Worm (Caenorhabditis elegans) whole organism, early embryonic: ENCODE data around the gene ins-34.
A peak's percentile ranks its signal among the peaks of the same experiment; 100 is the strongest.

Source experiments
- B0310.2 ChIP-seq: sonication (generic microtip); optimal IDR thresholded peaks from 2 replicates; lab custom pipeline; 2016; ENCODE audit warnings: mild to moderate bottlenecking, missing genetic modification characterization, missing compliant biosample characterization
- F13C5.2 ChIP-seq: sonication (generic microtip); optimal IDR thresholded peaks from 2 replicates; lab custom pipeline; 2017; ENCODE audit warnings: mild to moderate bottlenecking, missing genetic modification characterization, inconsistent platforms, missing compliant biosample characterization
- aly-1 ChIP-seq: sonication (generic microtip); optimal IDR thresholded peaks from 2 replicates; lab custom pipeline; 2016; ENCODE audit warnings: missing genetic modification characterization, missing compliant biosample characterization
- ama-1 ChIP-seq: fragments of 150-350 bp; optimal IDR thresholded peaks from 2 replicates; lab custom pipeline; 2014
- ceh-13 ChIP-seq: fragments of 200-800 bp; sonication (Bioruptor generic); optimal IDR thresholded peaks from 2 replicates; lab custom pipeline; 2018; ENCODE audit warnings: mild to moderate bottlenecking, missing genetic modification characterization, missing compliant biosample characterization
- ceh-36 ChIP-seq: sonication (generic microtip); optimal IDR thresholded peaks from 2 replicates; lab custom pipeline; 2016; ENCODE audit warnings: missing genetic modification characterization, inconsistent platforms, missing compliant biosample characterization
- ets-7 ChIP-seq: sonication (generic microtip); optimal IDR thresholded peaks from 2 replicates; lab custom pipeline; 2016; ENCODE audit warnings: missing genotype, missing genetic modification characterization, missing compliant biosample characterization
- flt-1 ChIP-seq: fragments of 200-800 bp; sonication (Bioruptor generic); IDR thresholded peaks from 2 replicates; pipeline ENCODE4 v1.3.6; 2022; ENCODE audit warnings: missing genetic modification characterization, missing compliant biosample characterization
- hmbx-1 ChIP-seq: sonication (generic microtip); optimal IDR thresholded peaks from 2 replicates; lab custom pipeline; 2016; ENCODE audit warnings: mild to moderate bottlenecking, missing genetic modification characterization, missing compliant biosample characterization
- hmg-4 ChIP-seq: fragments of 200-800 bp; sonication (Bioruptor generic); optimal IDR thresholded peaks from 2 replicates; lab custom pipeline; 2018; ENCODE audit warnings: mild to moderate bottlenecking, missing genetic modification characterization, missing compliant biosample characterization
- hnd-1 ChIP-seq: sonication (generic microtip); optimal IDR thresholded peaks from 2 replicates; lab custom pipeline; 2016; ENCODE audit warnings: missing genetic modification characterization, missing compliant biosample characterization
- pes-1 ChIP-seq: fragments of 200-800 bp; sonication (Bioruptor generic); IDR thresholded peaks from 2 replicates; pipeline ENCODE4 v1.3.6; 2022; ENCODE audit warnings: missing genetic modification reagents, missing genetic modification characterization, missing compliant biosample characterization
- scrt-1 ChIP-seq: fragments of 200-800 bp; sonication (Bioruptor generic); IDR thresholded peaks from 2 replicates; pipeline ENCODE4 v1.3.6; 2022; ENCODE audit warnings: missing genetic modification characterization, missing compliant biosample characterization
- sea-1 ChIP-seq: fragments of 200-800 bp; sonication (Bioruptor generic); conservative IDR thresholded peaks from 2 replicates; pipeline ENCODE4 v1.3.6; 2022; ENCODE audit warnings: missing genetic modification characterization, missing compliant biosample characterization
- tbx-11 ChIP-seq: fragments of 200-800 bp; sonication (Bioruptor generic); IDR thresholded peaks from 2 replicates; pipeline ENCODE4 v1.3.6; 2022; ENCODE audit warnings: missing genetic modification characterization, missing compliant biosample characterization
- tbx-37 ChIP-seq: fragments of 200-800 bp; sonication (Bioruptor generic); conservative IDR thresholded peaks from 2 replicates; pipeline ENCODE4 v1.3.6; 2022; ENCODE audit warnings: missing genetic modification reagents, missing genetic modification characterization, missing compliant biosample characterization
- tra-4 ChIP-seq: sonication (generic microtip); optimal IDR thresholded peaks from 2 replicates; lab custom pipeline; 2017; ENCODE audit warnings: missing genetic modification characterization, missing compliant biosample characterization

Gene ins-34

ce11 chrIV:14114357-14114756 lies 8.0 kb downstream of the ins-34 start:
- no peak for TF ChIP-seq hmg-4 (GFP tag; lab: Kevin White, UChicago)
- no peak for TF ChIP-seq tbx-37 (GFP tag; lab: Robert Waterston, UW)
- no peak for TF ChIP-seq aly-1 (tag; lab: Kevin White, UChicago)
- TF ChIP-seq pes-1: no peak
- no peak for TF ChIP-seq ceh-36 (tag; lab: Kevin White, UChicago)
- TF ChIP-seq tra-4: no peak
- no peak for TF ChIP-seq sea-1 (GFP tag; lab: Robert Waterston, UW)
- TF ChIP-seq B0310.2 (tag; lab: Kevin White, UChicago): no peak
- no peak for TF ChIP-seq flt-1
- no peak for TF ChIP-seq scrt-1

ce11 chrIV:14115045-14115444 lies 8.7 kb downstream of the ins-34 start:
- TF ChIP-seq aly-1 (tag; lab: Kevin White, UChicago) (no peak), hmg-4 (GFP tag; lab: Kevin White, UChicago) (no peak), tra-4 (no peak), flt-1 (no peak), scrt-1 (no peak), ets-7 (tag; lab: Kevin White, UChicago) (no peak), B0310.2 (tag; lab: Kevin White, UChicago) (no peak), ama-1 (lab: Kevin White, UChicago) (no peak), ceh-13 (no peak), tbx-11 (GFP tag; lab: Robert Waterston, UW) (no peak), hnd-1 (no peak), F13C5.2 (tag; lab: Kevin White, UChicago) (no peak), pes-1 (no peak), hmbx-1 (tag; lab: Kevin White, UChicago) (no peak), sea-1 (GFP tag; lab: Robert Waterston, UW) (no peak), ceh-36 (tag; lab: Kevin White, UChicago) (no peak)

ce11 chrIV:14115556-14115955 lies 9.2 kb downstream of the ins-34 start:
- no peak for TF ChIP-seq hmg-4 (GFP tag; lab: Kevin White, UChicago)
- TF ChIP-seq hmbx-1 (tag; lab: Kevin White, UChicago): no peak

- no peak for TF ChIP-seq hmbx-1 (tag; lab: Kevin White, UChicago)
- no peak for TF ChIP-seq F13C5.2 (tag; lab: Kevin White, UChicago)
- no peak for TF ChIP-seq ets-7 (tag; lab: Kevin White, UChicago)
- no peak for TF ChIP-seq tbx-11 (GFP tag; lab: Robert Waterston, UW)
- TF ChIP-seq hmg-4 (GFP tag; lab: Kevin White, UChicago): no peak
- no peak for TF ChIP-seq ceh-13
- no peak for TF ChIP-seq hnd-1
- no peak for TF ChIP-seq aly-1 (tag; lab: Kevin White, UChicago)
- TF ChIP-seq ama-1 (lab: Kevin White, UChicago): no peak
- TF ChIP-seq pes-1: no peak
- TF ChIP-seq tra-4: no peak
- TF ChIP-seq scrt-1: no peak
- no peak for TF ChIP-seq B0310.2 (tag; lab: Kevin White, UChicago)
- TF ChIP-seq sea-1 (GFP tag; lab: Robert Waterston, UW): no peak
- no peak for TF ChIP-seq flt-1
- no peak for TF ChIP-seq ceh-36 (tag; lab: Kevin White, UChicago)
- TF ChIP-seq tbx-37 (GFP tag; lab: Robert Waterston, UW): no peak
These were observed 13.0 kb downstream of the ins-34 start for ce11 chrIV:14119327-14119726.

ce11 chrIV:14123956-14124355 lies 17.6 kb downstream of the ins-34 start, which contains the start of gene nkcc-1:
nkcc-1 (minus strand) TSS chrIV:14124056.
- TF ChIP-seq tra-4: no peak
- TF ChIP-seq hmbx-1 (tag; lab: Kevin White, UChicago): no peak
- TF ChIP-seq hmg-4 (GFP tag; lab: Kevin White, UChicago): no peak
- no peak for TF ChIP-seq B0310.2 (tag; lab: Kevin White, UChicago)

ce11 chrIV:14127805-14128610 lies 21.6 kb downstream of the ins-34 start, which contains the start of gene H12I19.115:
H12I19.115 (minus strand) TSS chrIV:14127855.
- TF ChIP-seq F13C5.2 (tag; lab: Kevin White, UChicago) (peak; percentile 13), hnd-1 (no peak)

- no peak for TF ChIP-seq aly-1 (tag; lab: Kevin White, UChicago)
- no peak for TF ChIP-seq F13C5.2 (tag; lab: Kevin White, UChicago)
- TF ChIP-seq tbx-11 (GFP tag; lab: Robert Waterston, UW): no peak
- TF ChIP-seq ets-7 (tag; lab: Kevin White, UChicago): no peak
- TF ChIP-seq tbx-37 (GFP tag; lab: Robert Waterston, UW): no peak
These were observed 22.7 kb downstream of the ins-34 start, which contains the start of gene srz-42 for ce11 chrIV:14129091-14129490. srz-42 (plus strand) TSS chrIV:14129391.

- TF ChIP-seq tbx-11 (GFP tag; lab: Robert Waterston, UW) (no peak), aly-1 (tag; lab: Kevin White, UChicago) (no peak)
These were observed 25.4 kb downstream of the ins-34 start, which contains the start of gene srz-59 for ce11 chrIV:14131770-14132169. srz-59 (plus strand) TSS chrIV:14132070.
